Fruit fly (Drosophila melanogaster) whole organism, prepupa: Measurements from ENCODE around the gene bdwf.

Experiments
- Blimp-1 ChIP-seq: fragments of 200-800 bp; sonication (Bioruptor generic); optimal IDR thresholded peaks from 3 replicates; lab custom pipeline; 2017; ENCODE audit warnings: missing biosample characterization, missing genetic modification characterization, mild to moderate bottlenecking, moderate library complexity, missing genetic modification reagents
- CG10631 ChIP-seq: fragments of 200-800 bp; sonication (Bioruptor generic); optimal IDR thresholded peaks from 2 replicates; lab custom pipeline; 2016; ENCODE audit warnings: missing biosample characterization, missing genetic modification characterization
- CG10669 ChIP-seq: fragments of 200-800 bp; sonication (Bioruptor generic); optimal IDR thresholded peaks from 3 replicates; lab custom pipeline; 2018; ENCODE audit warnings: missing biosample characterization, mild to moderate bottlenecking, missing genetic modification characterization, moderate library complexity
- CG11294 ChIP-seq: fragments of 200-800 bp; sonication (Bioruptor generic); IDR thresholded peaks from 2 replicates; pipeline ENCODE4 v1.3.6; 2022; ENCODE audit warnings: missing biosample characterization, missing genetic modification characterization
- CG11762 ChIP-seq: fragments of 200-800 bp; sonication (Bioruptor generic); optimal IDR thresholded peaks from 3 replicates; lab custom pipeline; 2016; ENCODE audit warnings: missing biosample characterization, missing genetic modification characterization; ENCODE audit not compliant: insufficient read depth
- CG11902 ChIP-seq: fragments of 200-800 bp; sonication (Bioruptor generic); optimal IDR thresholded peaks from 3 replicates; lab custom pipeline; 2016; ENCODE audit warnings: missing biosample characterization, missing genetic modification characterization
- CG15336 ChIP-seq: fragments of 200-800 bp; sonication (Bioruptor generic); IDR thresholded peaks from 2 replicates; pipeline ENCODE4 v1.3.6; 2022; ENCODE audit warnings: missing biosample characterization, missing genetic modification characterization
- CG3032 ChIP-seq: fragments of 200-800 bp; optimal IDR thresholded peaks from 2 replicates; lab custom pipeline; 2019; ENCODE audit warnings: missing biosample characterization, mild to moderate bottlenecking, missing genetic modification characterization, moderate library complexity
- CG31627 ChIP-seq: fragments of 200-800 bp; sonication (Bioruptor generic); optimal IDR thresholded peaks from 3 replicates; lab custom pipeline; 2016; ENCODE audit warnings: missing biosample characterization, missing genetic modification characterization
- CG32006 ChIP-seq: fragments of 200-800 bp; sonication (Bioruptor generic); optimal IDR thresholded peaks from 3 replicates; lab custom pipeline; 2017; ENCODE audit warnings: missing biosample characterization, mild to moderate bottlenecking, missing genetic modification characterization
- CG34406 ChIP-seq: fragments of 200-800 bp; sonication (Bioruptor generic); optimal IDR thresholded peaks from 3 replicates; lab custom pipeline; 2016; ENCODE audit warnings: missing biosample characterization, missing genetic modification characterization
- CG4318 ChIP-seq: fragments of 200-800 bp; sonication (Bioruptor generic); optimal IDR thresholded peaks from 3 replicates; lab custom pipeline; 2017; ENCODE audit warnings: missing biosample characterization, mild to moderate bottlenecking, missing genetic modification characterization
- CG6163 ChIP-seq: fragments of 200-800 bp; sonication (Bioruptor generic); IDR thresholded peaks from 3 replicates; pipeline ENCODE4 v1.3.6; 2022; ENCODE audit warnings: missing biosample characterization, missing genetic modification characterization
- CG6276 ChIP-seq: fragments of 200-800 bp; sonication (Bioruptor generic); optimal IDR thresholded peaks from 2 replicates; lab custom pipeline; 2017; ENCODE audit warnings: missing biosample characterization, mild to moderate bottlenecking, missing genetic modification characterization
- CG6792 ChIP-seq: fragments of 200-800 bp; sonication (Bioruptor generic); optimal IDR thresholded peaks from 3 replicates; lab custom pipeline; 2016; ENCODE audit warnings: missing biosample characterization, missing genetic modification characterization
- CG6808 ChIP-seq: fragments of 200-800 bp; sonication (Bioruptor generic); optimal IDR thresholded peaks from 3 replicates; lab custom pipeline; 2017; ENCODE audit warnings: missing biosample characterization, missing genetic modification characterization, mild to moderate bottlenecking, moderate library complexity, missing genetic modification reagents
- CG6854 ChIP-seq: fragments of 200-800 bp; sonication (Bioruptor generic); optimal IDR thresholded peaks from 2 replicates; lab custom pipeline; 2017; ENCODE audit warnings: missing biosample characterization, mild to moderate bottlenecking, missing genetic modification characterization
- CG8119 ChIP-seq: fragments of 200-800 bp; sonication (Bioruptor generic); IDR thresholded peaks from 3 replicates; pipeline ENCODE4 v1.3.6; 2022; ENCODE audit warnings: missing biosample characterization, missing genetic modification characterization
- CG8319 ChIP-seq: fragments of 200-800 bp; sonication (Bioruptor generic); optimal IDR thresholded peaks from 3 replicates; lab custom pipeline; 2016; ENCODE audit warnings: missing biosample characterization, missing genetic modification characterization
- CG8632 ChIP-seq: fragments of 200-800 bp; sonication (Bioruptor generic); optimal IDR thresholded peaks from 3 replicates; lab custom pipeline; 2016; ENCODE audit warnings: missing biosample characterization, missing genetic modification characterization
- CG9139 ChIP-seq: fragments of 200-800 bp; sonication (Bioruptor generic); optimal IDR thresholded peaks from 3 replicates; lab custom pipeline; 2017; ENCODE audit warnings: missing biosample characterization, mild to moderate bottlenecking, missing genetic modification characterization
- Eip75B ChIP-seq: fragments of 200-800 bp; sonication (Bioruptor generic); optimal IDR thresholded peaks from 3 replicates; lab custom pipeline; 2016; ENCODE audit warnings: missing biosample characterization, missing genetic modification characterization
- Eip78C ChIP-seq: fragments of 200-800 bp; sonication (Bioruptor generic); peaks from one replicate; lab custom pipeline; 2016; ENCODE audit warnings: missing biosample characterization, missing genetic modification characterization
- Eip93F ChIP-seq: fragments of 200-800 bp; sonication (Bioruptor generic); optimal IDR thresholded peaks from 2 replicates; lab custom pipeline; 2016; ENCODE audit warnings: missing biosample characterization, mild to moderate bottlenecking, missing genetic modification characterization
- Ets96B ChIP-seq: fragments of 200-800 bp; optimal IDR thresholded peaks from 2 replicates; lab custom pipeline; 2019; ENCODE audit warnings: missing biosample characterization, mild to moderate bottlenecking, missing genetic modification characterization, moderate library complexity
- Gug ChIP-seq: fragments of 200-800 bp; sonication (Bioruptor generic); IDR thresholded peaks from 2 replicates; pipeline ENCODE4 v1.3.6; 2022; ENCODE audit warnings: missing biosample characterization, missing genetic modification characterization
- Hr39 ChIP-seq: fragments of 200-800 bp; sonication (Bioruptor generic); optimal IDR thresholded peaks from 2 replicates; lab custom pipeline; 2016; ENCODE audit warnings: missing biosample characterization, missing genetic modification characterization
- Lpt ChIP-seq: fragments of 200-800 bp; sonication (Bioruptor generic); optimal IDR thresholded peaks from 3 replicates; lab custom pipeline; 2016; ENCODE audit warnings: missing biosample characterization, missing genetic modification characterization
- Met ChIP-seq: fragments of 200-800 bp; sonication (Bioruptor generic); optimal IDR thresholded peaks from 3 replicates; lab custom pipeline; 2016; ENCODE audit warnings: missing biosample characterization, missing genetic modification characterization
- OdsH ChIP-seq: fragments of 200-800 bp; sonication (Bioruptor generic); optimal IDR thresholded peaks from 3 replicates; lab custom pipeline; 2016; ENCODE audit warnings: missing biosample characterization, missing genetic modification characterization
- Smox ChIP-seq: fragments of 200-800 bp; sonication (Bioruptor generic); optimal IDR thresholded peaks from 3 replicates; lab custom pipeline; 2016; ENCODE audit warnings: missing biosample characterization, missing genetic modification characterization
- Sox102F ChIP-seq: fragments of 200-800 bp; sonication (Bioruptor generic); optimal IDR thresholded peaks from 2 replicates; lab custom pipeline; 2016; ENCODE audit warnings: missing biosample characterization, mild to moderate bottlenecking, missing genetic modification characterization
- Sox14 ChIP-seq: fragments of 200-800 bp; sonication (Bioruptor generic); optimal IDR thresholded peaks from 3 replicates; lab custom pipeline; 2016; ENCODE audit warnings: missing biosample characterization, missing genetic modification characterization
- achi ChIP-seq: fragments of 200-800 bp; sonication (Bioruptor generic); optimal IDR thresholded peaks from 3 replicates; lab custom pipeline; 2016; ENCODE audit warnings: missing biosample characterization, missing genetic modification characterization
- acj6 ChIP-seq: fragments of 200-800 bp; sonication (Bioruptor generic); optimal IDR thresholded peaks from 3 replicates; lab custom pipeline; 2016; ENCODE audit warnings: missing biosample characterization, missing genetic modification characterization
- cyc ChIP-seq: fragments of 200-800 bp; sonication (Bioruptor generic); optimal IDR thresholded peaks from 3 replicates; lab custom pipeline; 2016; ENCODE audit warnings: missing biosample characterization, missing genetic modification characterization
- dac ChIP-seq: fragments of 200-800 bp; sonication (Bioruptor generic); optimal IDR thresholded peaks from 2 replicates; lab custom pipeline; 2017; ENCODE audit warnings: missing biosample characterization, mild to moderate bottlenecking, missing genetic modification characterization
- dsx ChIP-seq: fragments of 200-800 bp; optimal IDR thresholded peaks from 3 replicates; lab custom pipeline; 2019; ENCODE audit warnings: missing biosample characterization, mild to moderate bottlenecking, missing genetic modification characterization, moderate library complexity; ENCODE audit not compliant: poor library complexity, severe bottlenecking
- esn ChIP-seq: fragments of 200-800 bp; sonication (Bioruptor generic); optimal IDR thresholded peaks from 2 replicates; lab custom pipeline; 2016; ENCODE audit warnings: missing biosample characterization, mild to moderate bottlenecking, missing genetic modification characterization, moderate library complexity
- fd59A ChIP-seq: fragments of 200-800 bp; sonication (Bioruptor generic); optimal IDR thresholded peaks from 2 replicates; lab custom pipeline; 2017; ENCODE audit warnings: missing biosample characterization, mild to moderate bottlenecking, missing genetic modification characterization, missing genetic modification reagents
- fd85E ChIP-seq: fragments of 200-800 bp; sonication (Bioruptor generic); optimal IDR thresholded peaks from 3 replicates; lab custom pipeline; 2016; ENCODE audit warnings: missing biosample characterization, missing genetic modification characterization
- fkh ChIP-seq: fragments of 200-800 bp; sonication (Bioruptor generic); optimal IDR thresholded peaks from 3 replicates; lab custom pipeline; 2017; ENCODE audit warnings: missing biosample characterization, mild to moderate bottlenecking, missing genetic modification characterization, moderate library complexity
- lz ChIP-seq: fragments of 200-800 bp; sonication (Bioruptor generic); optimal IDR thresholded peaks from 3 replicates; lab custom pipeline; 2016; ENCODE audit warnings: missing biosample characterization, missing genetic modification characterization
- net ChIP-seq: fragments of 200-800 bp; sonication (Bioruptor generic); optimal IDR thresholded peaks from 3 replicates; lab custom pipeline; 2016; ENCODE audit warnings: missing biosample characterization, missing genetic modification characterization
- pdm3 ChIP-seq: fragments of 200-800 bp; sonication (Bioruptor generic); optimal IDR thresholded peaks from 3 replicates; lab custom pipeline; 2016; ENCODE audit warnings: missing biosample characterization, missing genetic modification characterization
- salr ChIP-seq, 2 experiments: fragments of 200-800 bp; sonication (Bioruptor generic); optimal IDR thresholded peaks; 3 replicates each; lab custom pipeline; 2016 to 2018; ENCODE audit warnings: missing biosample characterization in 2 of 2, missing genetic modification characterization in 2 of 2, mild to moderate bottlenecking in 1 of 2
- spab ChIP-seq: fragments of 200-800 bp; sonication (Bioruptor generic); optimal IDR thresholded peaks from 2 replicates; lab custom pipeline; 2017; ENCODE audit warnings: missing biosample characterization, mild to moderate bottlenecking, missing genetic modification characterization, missing genetic modification reagents
- ss ChIP-seq, 2 experiments: fragments of 200-800 bp; sonication (Bioruptor generic); optimal IDR thresholded peaks; 2 replicates in 1 of 2; 3 replicates in 1 of 2; lab custom pipeline; 2017 to 2018; ENCODE audit warnings: mild to moderate bottlenecking in 2 of 2, missing biosample characterization in 2 of 2, missing genetic modification characterization in 2 of 2, moderate library complexity in 1 of 2
- topi ChIP-seq: fragments of 200-800 bp; sonication (Bioruptor generic); optimal IDR thresholded peaks from 3 replicates; lab custom pipeline; 2016; ENCODE audit warnings: missing biosample characterization, missing genetic modification characterization
- vri ChIP-seq: fragments of 200-800 bp; sonication (Bioruptor generic); optimal IDR thresholded peaks from 3 replicates; lab custom pipeline; 2016; ENCODE audit warnings: missing biosample characterization, mild to moderate bottlenecking, missing genetic modification characterization

Gene bdwf

DNA sequence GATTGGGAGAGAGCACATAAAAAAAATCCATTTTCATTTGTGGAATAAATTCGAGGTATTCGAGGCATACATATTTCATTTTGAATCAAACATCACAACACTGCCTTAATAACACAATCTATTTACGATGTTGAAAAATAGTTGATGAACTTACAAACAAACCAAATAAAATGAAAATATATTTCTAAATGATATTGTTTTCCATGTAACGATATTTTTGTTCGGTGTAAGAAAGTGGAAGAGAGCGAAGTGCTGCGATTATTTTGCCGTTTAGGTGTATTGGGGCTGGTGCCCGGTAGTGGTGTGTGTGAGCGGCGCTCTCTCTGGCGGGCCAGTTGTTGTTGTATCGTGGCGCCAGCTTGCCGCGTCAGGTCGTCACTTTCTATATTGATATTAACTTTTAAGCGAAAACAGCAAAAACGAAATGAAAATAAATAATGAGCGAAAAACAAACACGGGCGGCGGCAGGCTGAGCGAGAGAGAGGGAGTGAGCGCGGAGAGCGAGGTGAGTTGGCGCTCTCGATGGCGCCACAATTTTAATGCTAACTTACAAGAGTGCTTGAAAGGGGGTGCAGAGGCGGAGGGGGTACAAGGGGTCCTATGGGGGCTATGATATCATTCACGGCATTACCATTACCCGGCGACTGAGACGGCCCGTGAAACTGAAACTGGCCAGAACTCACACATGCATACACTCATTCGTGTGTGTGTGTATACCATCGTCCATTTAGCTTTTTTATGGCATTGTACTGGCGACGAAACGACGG is 22.3 kb upstream of the bdwf start:
- TF ChIP-seq CG9139 (GFP tag; lab: Kevin White, UChicago), result peak; percentile 68
- TF ChIP-seq ss (GFP tag; optimal IDR thresholded peaks at IDR 0.05; lab: Kevin White, UChicago), result peak; percentile 88 to 92
- peak; percentile 98 for TF ChIP-seq lz (GFP tag; lab: Kevin White, UChicago)
- TF ChIP-seq CG11294 (GFP tag; lab: Robert Waterston, UW), result peak; percentile 10; the same call in 1 of the 2 replicates
- peak; percentile 91 for TF ChIP-seq CG6276 (GFP tag; lab: Kevin White, UChicago)
- TF ChIP-seq Gug (GFP tag; lab: Robert Waterston, UW), result peak; percentile 84
- peak; percentile 94 for TF ChIP-seq OdsH
- peak; percentile 96 for TF ChIP-seq Hr39 (GFP tag; lab: Kevin White, UChicago)
- peak; percentile 85 for TF ChIP-seq CG6808 (GFP tag; lab: Kevin White, UChicago)
- peak; percentile 97 for TF ChIP-seq pdm3 (GFP tag; lab: Kevin White, UChicago)
- peak; percentile 96 for TF ChIP-seq Blimp-1 (GFP tag; lab: Kevin White, UChicago)
- peak; percentile 89 for TF ChIP-seq Lpt (GFP tag; lab: Kevin White, UChicago)
- TF ChIP-seq Eip93F, result peak; percentile 92
- TF ChIP-seq CG32006 (GFP tag; lab: Kevin White, UChicago), result peak; percentile 97
- peak; percentile 99 for TF ChIP-seq fkh (GFP tag; lab: Kevin White, UChicago)
- peak; percentile 98 for TF ChIP-seq esn (GFP tag; lab: Kevin White, UChicago)
- peak; percentile 79 to 90 for TF ChIP-seq salr (GFP tag; optimal IDR thresholded peaks at IDR 0.05; lab: Kevin White, UChicago)
- TF ChIP-seq CG4318 (GFP tag; lab: Kevin White, UChicago), result peak; percentile 92
- peak; percentile 82 for TF ChIP-seq CG3032
- peak; percentile 98 for TF ChIP-seq topi (GFP tag; lab: Kevin White, UChicago)
- TF ChIP-seq fd85E (GFP tag; lab: Kevin White, UChicago), result peak; percentile 80
- peak; percentile 99 for TF ChIP-seq Eip78C
- peak; percentile 95 for TF ChIP-seq vri (GFP tag; lab: Kevin White, UChicago)
- TF ChIP-seq CG6854 (GFP tag; lab: Kevin White, UChicago), result peak; percentile 86
- peak; percentile 95 for TF ChIP-seq CG8119 (GFP tag; lab: Robert Waterston, UW)
- TF ChIP-seq CG8632 (GFP tag; lab: Kevin White, UChicago), result peak; percentile 93
- peak; percentile 96 for TF ChIP-seq CG34406 (GFP tag; lab: Kevin White, UChicago)
- peak; percentile 84 for TF ChIP-seq spab (GFP tag; lab: Kevin White, UChicago)
- TF ChIP-seq CG11762 (GFP tag; lab: Kevin White, UChicago), result peak; percentile 90
- peak; percentile 91 for TF ChIP-seq CG6163 (GFP tag; lab: Robert Waterston, UW)
- peak; percentile 97 for TF ChIP-seq Sox102F (GFP tag; lab: Kevin White, UChicago)
- peak; percentile 97 for TF ChIP-seq Smox (GFP tag; lab: Kevin White, UChicago)
- TF ChIP-seq dsx (GFP tag; lab: Kevin White, UChicago), result peak; percentile 86
- TF ChIP-seq Ets96B, result peak; percentile 91
- TF ChIP-seq acj6 (GFP tag; lab: Kevin White, UChicago), result peak; percentile 93
- peak; percentile 93 for TF ChIP-seq CG10669 (GFP tag; lab: Kevin White, UChicago)
- peak; percentile 90 for TF ChIP-seq CG6792 (GFP tag; lab: Kevin White, UChicago)
- peak; percentile 87 for TF ChIP-seq CG8319
- TF ChIP-seq Eip75B (GFP tag; lab: Kevin White, UChicago), result peak; percentile 97
- TF ChIP-seq dac (GFP tag; lab: Kevin White, UChicago), result peak; percentile 91
- TF ChIP-seq Sox14 (GFP tag; lab: Kevin White, UChicago), result peak; percentile 97
- peak; percentile 88 for TF ChIP-seq CG11902 (GFP tag; lab: Kevin White, UChicago)
- peak; percentile 91 for TF ChIP-seq CG10631
- TF ChIP-seq net (GFP tag; lab: Kevin White, UChicago), result peak; percentile 95
- peak; percentile 97 for TF ChIP-seq CG31627 (GFP tag; lab: Kevin White, UChicago)
- TF ChIP-seq Met (GFP tag; lab: Kevin White, UChicago), result peak; percentile 98
- peak; percentile 94 for TF ChIP-seq achi (GFP tag; lab: Kevin White, UChicago)
- TF ChIP-seq fd59A (GFP tag; lab: Kevin White, UChicago), result peak; percentile 80
- peak; percentile 97 for TF ChIP-seq cyc (GFP tag; lab: Kevin White, UChicago)
- peak; percentile 94 for TF ChIP-seq CG15336
